Worm (Caenorhabditis elegans) whole organism, L2 larva: ENCODE data around the gene C24B5.4.

Experiments used
- C34F6.9 ChIP-seq: fragments of 150-350 bp; optimal IDR thresholded peaks from 2 replicates; lab custom pipeline; 2014; ENCODE audit warnings: missing biosample characterization, missing genetic modification characterization
- F13H6.1 ChIP-seq: sonication (generic microtip); optimal IDR thresholded peaks from 2 replicates; lab custom pipeline; 2016; ENCODE audit warnings: missing genetic modification characterization, missing compliant biosample characterization
- R02D3.7 ChIP-seq: fragments of 150-350 bp; optimal IDR thresholded peaks from 2 replicates; lab custom pipeline; 2014; ENCODE audit warnings: missing biosample characterization, missing genetic modification characterization
- Y55F3AM.14 ChIP-seq: fragments of 200-800 bp; sonication (Bioruptor generic); optimal IDR thresholded peaks from 2 replicates; lab custom pipeline; 2018; ENCODE audit warnings: mild to moderate bottlenecking, missing genetic modification characterization, missing compliant biosample characterization
- ZK546.5 ChIP-seq: sonication (generic microtip); optimal IDR thresholded peaks from 2 replicates; lab custom pipeline; 2017; ENCODE audit warnings: missing biosample characterization, missing genetic modification characterization
- alr-1 ChIP-seq: fragments of 150-350 bp; optimal IDR thresholded peaks from 2 replicates; lab custom pipeline; 2014; ENCODE audit warnings: missing biosample characterization, missing genetic modification characterization
- aly-2 ChIP-seq: fragments of 150-350 bp; optimal IDR thresholded peaks from 2 replicates; lab custom pipeline; 2014; ENCODE audit warnings: missing biosample characterization, missing genetic modification characterization
- ama-1 ChIP-seq: fragments of 150-350 bp; optimal IDR thresholded peaks from 2 replicates; lab custom pipeline; 2018; ENCODE audit warnings: inconsistent platforms
- blmp-1 ChIP-seq: sonication (generic microtip); optimal IDR thresholded peaks from 2 replicates; lab custom pipeline; 2017; ENCODE audit warnings: missing genetic modification characterization, mild to moderate bottlenecking, missing compliant biosample characterization, antibody characterized with exemption, moderate library complexity; ENCODE audit not compliant: insufficient read depth
- ceh-16 ChIP-seq: fragments of 150-350 bp; optimal IDR thresholded peaks from 2 replicates; lab custom pipeline; 2014; ENCODE audit warnings: missing biosample characterization, missing genetic modification characterization
- ceh-82 ChIP-seq: fragments of 150-350 bp; optimal IDR thresholded peaks from 2 replicates; lab custom pipeline; 2014; ENCODE audit warnings: missing biosample characterization, missing genetic modification characterization
- crh-2 ChIP-seq: sonication (generic microtip); optimal IDR thresholded peaks from 2 replicates; lab custom pipeline; 2017; ENCODE audit warnings: missing biosample characterization, missing genetic modification characterization
- dmd-4 ChIP-seq: sonication (generic microtip); optimal IDR thresholded peaks from 2 replicates; lab custom pipeline; 2017; ENCODE audit warnings: missing biosample characterization, missing genetic modification characterization
- egl-27 ChIP-seq: sonication (generic microtip); optimal IDR thresholded peaks from 3 replicates; lab custom pipeline; 2017; ENCODE audit warnings: missing biosample characterization, missing genetic modification reagents, missing genetic modification characterization
- elt-1 ChIP-seq: fragments of 150-350 bp; optimal IDR thresholded peaks from 2 replicates; lab custom pipeline; 2014; ENCODE audit warnings: missing biosample characterization, missing genetic modification characterization
- elt-3 ChIP-seq: sonication (generic microtip); optimal IDR thresholded peaks from 2 replicates; lab custom pipeline; 2017; ENCODE audit warnings: missing biosample characterization, missing genetic modification characterization
- fos-1 ChIP-seq: fragments of 150-350 bp; optimal IDR thresholded peaks from 2 replicates; lab custom pipeline; 2014; ENCODE audit warnings: missing biosample characterization, missing genetic modification characterization
- gmeb-1 ChIP-seq: fragments of 150-350 bp; optimal IDR thresholded peaks from 2 replicates; lab custom pipeline; 2014; ENCODE audit warnings: missing biosample characterization, missing genetic modification characterization
- lin-11 ChIP-seq: fragments of 150-350 bp; sonication (generic microtip); optimal IDR thresholded peaks from 2 replicates; lab custom pipeline; 2014; ENCODE audit warnings: missing biosample characterization, missing genetic modification characterization, inconsistent platforms, mixed read lengths
- lin-13 ChIP-seq: fragments of 150-350 bp; optimal IDR thresholded peaks from 2 replicates; lab custom pipeline; 2014; ENCODE audit warnings: missing biosample characterization, missing genetic modification reagents, missing genetic modification characterization
- lin-39 ChIP-seq: fragments of 150-350 bp; optimal IDR thresholded peaks from 2 replicates; lab custom pipeline; 2014; ENCODE audit warnings: missing biosample characterization, missing genetic modification reagents, missing genetic modification characterization
- lsy-2 ChIP-seq, 2 experiments: fragments of 150-350 bp in 1 of 2; sonication (generic microtip) in 1 of 2; optimal IDR thresholded peaks; 2 replicates each; lab custom pipeline; 2014 to 2017; ENCODE audit warnings: missing biosample characterization in 2 of 2, missing genetic modification characterization in 2 of 2
- mab-5 ChIP-seq: fragments of 150-350 bp; optimal IDR thresholded peaks from 2 replicates; lab custom pipeline; 2014; ENCODE audit warnings: missing biosample characterization, missing genetic modification characterization
- mbf-1 ChIP-seq: sonication (generic microtip); optimal IDR thresholded peaks from 2 replicates; lab custom pipeline; 2017; ENCODE audit warnings: missing biosample characterization, missing genetic modification characterization
- mdl-1 ChIP-seq, 2 experiments: fragments of 150-350 bp in 1 of 2; sonication (generic microtip) in 1 of 2; optimal IDR thresholded peaks; 2 replicates each; lab custom pipeline; 2017; ENCODE audit warnings: missing biosample characterization in 2 of 2, missing genetic modification characterization in 2 of 2
- nhr-10 ChIP-seq: sonication (generic microtip); optimal IDR thresholded peaks from 2 replicates; lab custom pipeline; 2017; ENCODE audit warnings: missing biosample characterization, missing genetic modification characterization
- nhr-11 ChIP-seq: fragments of 150-350 bp; optimal IDR thresholded peaks from 2 replicates; lab custom pipeline; 2014; ENCODE audit warnings: missing biosample characterization, missing genetic modification characterization
- nhr-12 ChIP-seq: fragments of 150-350 bp; optimal IDR thresholded peaks from 2 replicates; lab custom pipeline; 2014; ENCODE audit warnings: missing biosample characterization, missing genetic modification characterization
- nhr-129 ChIP-seq: fragments of 150-350 bp; optimal IDR thresholded peaks from 2 replicates; lab custom pipeline; 2014; ENCODE audit warnings: missing biosample characterization, missing genetic modification characterization
- nhr-21 ChIP-seq: fragments of 150-350 bp; optimal IDR thresholded peaks from 2 replicates; lab custom pipeline; 2014; ENCODE audit warnings: missing biosample characterization, missing genetic modification characterization
- nhr-23 ChIP-seq: fragments of 150-350 bp; optimal IDR thresholded peaks from 2 replicates; lab custom pipeline; 2014; ENCODE audit warnings: missing biosample characterization, missing genetic modification reagents, missing genetic modification characterization
- nhr-237 ChIP-seq: fragments of 150-350 bp; optimal IDR thresholded peaks from 2 replicates; lab custom pipeline; 2014; ENCODE audit warnings: missing biosample characterization, missing genetic modification characterization
- nhr-25 ChIP-seq: fragments of 150-350 bp; sonication (generic microtip); optimal IDR thresholded peaks from 3 replicates; lab custom pipeline; 2014; ENCODE audit warnings: missing biosample characterization, missing genetic modification characterization
- nhr-6 ChIP-seq: fragments of 150-350 bp; optimal IDR thresholded peaks from 2 replicates; lab custom pipeline; 2014; ENCODE audit warnings: missing biosample characterization, missing genetic modification characterization
- nhr-77 ChIP-seq: fragments of 150-350 bp; optimal IDR thresholded peaks from 2 replicates; lab custom pipeline; 2014; ENCODE audit warnings: missing biosample characterization, missing genetic modification characterization
- peb-1 ChIP-seq: fragments of 150-350 bp; optimal IDR thresholded peaks from 2 replicates; lab custom pipeline; 2014; ENCODE audit warnings: missing biosample characterization, missing genetic modification characterization
- sem-4 ChIP-seq: fragments of 150-350 bp; optimal IDR thresholded peaks from 2 replicates; lab custom pipeline; 2014; ENCODE audit warnings: missing biosample characterization, missing genetic modification reagents, missing genetic modification characterization
- skn-1 ChIP-seq: sonication (generic microtip); optimal IDR thresholded peaks from 2 replicates; lab custom pipeline; 2017; ENCODE audit warnings: missing biosample characterization, missing genetic modification characterization
- sma-3 ChIP-seq: sonication (generic microtip); optimal IDR thresholded peaks from 2 replicates; lab custom pipeline; 2016; ENCODE audit warnings: missing genetic modification reagents, missing genetic modification characterization, missing compliant biosample characterization
- sma-9 ChIP-seq, 2 experiments: fragments of 150-350 bp in 1 of 2; sonication (generic microtip) in 1 of 2; optimal IDR thresholded peaks; 2 replicates each; lab custom pipeline; 2014 to 2016; ENCODE audit warnings: missing genetic modification characterization in 2 of 2, mild to moderate bottlenecking in 1 of 2, missing biosample characterization in 1 of 2, missing compliant biosample characterization in 1 of 2, missing genetic modification reagents in 1 of 2, moderate library complexity in 1 of 2
- snpc-4 ChIP-seq: fragments of 150-350 bp; optimal IDR thresholded peaks from 2 replicates; lab custom pipeline; 2014; ENCODE audit warnings: missing biosample characterization, missing genetic modification characterization
- unc-39 ChIP-seq: fragments of 150-350 bp; optimal IDR thresholded peaks from 2 replicates; lab custom pipeline; 2014; ENCODE audit warnings: missing biosample characterization, missing genetic modification characterization
- unc-55 ChIP-seq: fragments of 150-350 bp; sonication (generic microtip); optimal IDR thresholded peaks from 3 replicates; lab custom pipeline; 2014; ENCODE audit warnings: missing biosample characterization, missing genetic modification reagents, missing genetic modification characterization
- unc-62 ChIP-seq: fragments of 150-350 bp; optimal IDR thresholded peaks from 2 replicates; lab custom pipeline; 2014; ENCODE audit warnings: missing biosample characterization, missing genetic modification reagents, missing genetic modification characterization
- zag-1 ChIP-seq: fragments of 150-350 bp; optimal IDR thresholded peaks from 2 replicates; lab custom pipeline; 2014; ENCODE audit warnings: missing biosample characterization, missing genetic modification characterization
- ztf-1 ChIP-seq: fragments of 200-800 bp; sonication (Bioruptor generic); conservative IDR thresholded peaks from 2 replicates; pipeline ENCODE4 v1.3.6; 2022; ENCODE audit warnings: missing genetic modification characterization, missing compliant biosample characterization
- ztf-11 ChIP-seq: sonication (generic microtip); optimal IDR thresholded peaks from 2 replicates; lab custom pipeline; 2017; ENCODE audit warnings: missing biosample characterization, missing genetic modification characterization
- ztf-4 ChIP-seq: fragments of 150-350 bp; optimal IDR thresholded peaks from 2 replicates; lab custom pipeline; 2014; ENCODE audit warnings: missing biosample characterization, missing genetic modification characterization

C24B5.4 gene

DNA sequence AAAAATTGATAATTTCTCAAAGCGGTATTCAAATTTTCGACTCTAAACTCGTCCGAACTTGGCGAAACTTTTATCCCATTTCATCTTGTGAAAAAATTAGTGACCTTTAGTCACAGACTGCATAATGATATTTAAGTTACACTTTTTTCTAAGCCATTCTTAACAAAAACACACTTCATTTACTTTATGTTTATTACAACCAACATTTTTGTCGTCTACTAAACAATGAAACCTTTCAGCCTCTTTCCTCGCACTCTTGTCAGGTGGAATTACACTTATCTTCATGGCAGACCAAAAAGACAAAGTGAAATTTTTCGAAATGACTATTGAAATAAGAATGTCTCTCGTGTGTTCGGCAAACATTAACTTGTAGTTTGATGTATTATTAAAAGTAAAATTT lies 33.2 kb downstream of the C24B5.4 start:
- peak; percentile 6 for TF ChIP-seq ztf-4 (tag; lab: Kevin White, UChicago)
- TF ChIP-seq dmd-4 (tag; lab: Kevin White, UChicago): no peak
- peak; percentile 17 for TF ChIP-seq lin-13 (GFP tag; lab: Kevin White, UChicago)
- TF ChIP-seq nhr-77 (tag; lab: Kevin White, UChicago): no peak
- TF ChIP-seq nhr-11 (tag; lab: Kevin White, UChicago): no peak
- TF ChIP-seq ztf-1: no peak
- TF ChIP-seq elt-1 (tag; lab: Kevin White, UChicago): no peak
- no peak for TF ChIP-seq mbf-1 (tag; lab: Kevin White, UChicago)
- TF ChIP-seq nhr-12: no peak
- no peak for TF ChIP-seq ceh-16
- no peak for TF ChIP-seq unc-39
- no peak for TF ChIP-seq aly-2 (tag; lab: Kevin White, UChicago)
- TF ChIP-seq lin-11: no peak
- no peak for TF ChIP-seq ZK546.5
- TF ChIP-seq ztf-11: no peak
- no peak for TF ChIP-seq ceh-82
- TF ChIP-seq unc-62: no peak
- no peak for TF ChIP-seq skn-1
- no peak for TF ChIP-seq nhr-23 (tag; lab: Kevin White, UChicago)
- no peak for TF ChIP-seq nhr-129 (tag; lab: Kevin White, UChicago)
- TF ChIP-seq unc-55 (GFP tag; lab: Kevin White, UChicago): no peak
- TF ChIP-seq nhr-6: no peak
- TF ChIP-seq R02D3.7 (tag; lab: Kevin White, UChicago): no peak
- no peak for TF ChIP-seq lsy-2 (tag; optimal IDR thresholded peaks at IDR 0.05; lab: Kevin White, UChicago)
- no peak for TF ChIP-seq fos-1 (tag; lab: Kevin White, UChicago)
- peak; percentile 0 for TF ChIP-seq blmp-1 (tag; lab: Kevin White, UChicago)
- peak; percentile 23 for TF ChIP-seq crh-2 (tag; lab: Kevin White, UChicago)
- no peak for TF ChIP-seq alr-1 (tag; lab: Kevin White, UChicago)
- TF ChIP-seq peb-1 (tag; lab: Kevin White, UChicago): no peak
- no peak for TF ChIP-seq nhr-237 (tag; lab: Kevin White, UChicago)
- TF ChIP-seq Y55F3AM.14 (GFP tag; lab: Kevin White, UChicago): no peak
- no peak for TF ChIP-seq mab-5 (tag; lab: Kevin White, UChicago)
- TF ChIP-seq zag-1: no peak
- no peak for TF ChIP-seq gmeb-1 (tag; lab: Kevin White, UChicago)
- peak; percentile 91 for TF ChIP-seq nhr-25 (tag; lab: Kevin White, UChicago)
- no peak for TF ChIP-seq nhr-10 (tag; lab: Kevin White, UChicago)
- no peak for TF ChIP-seq F13H6.1 (tag; lab: Kevin White, UChicago)
- peak; percentile 14 for TF ChIP-seq sma-3
- TF ChIP-seq C34F6.9 (tag; lab: Kevin White, UChicago): no peak
- no peak for TF ChIP-seq sma-9 (GFP tag; optimal IDR thresholded peaks at IDR 0.05; lab: Kevin White, UChicago)
- no peak for TF ChIP-seq sma-9 (tag; optimal IDR thresholded peaks at IDR 0.05; lab: Kevin White, UChicago)
- no peak for TF ChIP-seq sem-4 (tag; lab: Kevin White, UChicago)
- TF ChIP-seq lin-39 (tag; lab: Kevin White, UChicago): no peak
- no peak for TF ChIP-seq mdl-1 (tag; optimal IDR thresholded peaks at IDR 0.05; lab: Kevin White, UChicago)
- peak; percentile 93 for TF ChIP-seq ama-1 (lab: Kevin White, UChicago)
- TF ChIP-seq snpc-4: no peak
- no peak for TF ChIP-seq elt-3 (tag; lab: Kevin White, UChicago)
- no peak for TF ChIP-seq egl-27 (tag; lab: Kevin White, UChicago)
- peak; percentile 28 for TF ChIP-seq nhr-21 (tag; lab: Kevin White, UChicago)
